Worm (Caenorhabditis elegans) whole organism, L1 larva: Measurements from ENCODE around the gene phdh-1.

ENCODE experiments used
- ceh-82 ChIP-seq, 3 experiments: fragments of 150-350 bp in 1 of 3; sonication (generic microtip) in 2 of 3; optimal IDR thresholded peaks; 2 replicates each; lab custom pipeline; 2014 to 2017; ENCODE audit warnings: missing biosample characterization in 3 of 3, missing genetic modification characterization in 3 of 3
- ces-1 ChIP-seq: fragments of 150-350 bp; optimal IDR thresholded peaks from 2 replicates; lab custom pipeline; 2014; ENCODE audit warnings: missing biosample characterization, missing genetic modification reagents, missing genetic modification characterization
- lin-13 ChIP-seq: fragments of 150-350 bp; optimal IDR thresholded peaks from 2 replicates; lab custom pipeline; 2014; ENCODE audit warnings: missing biosample characterization, missing genetic modification reagents, missing genetic modification characterization
- lin-35 ChIP-seq, 2 experiments: fragments of 150-350 bp; optimal IDR thresholded peaks; 2 replicates each; lab custom pipeline; 2014; ENCODE audit warnings: missing biosample characterization in 2 of 2, missing genetic modification characterization in 2 of 2, missing genetic modification reagents in 2 of 2
- mdl-1 ChIP-seq, 2 experiments: fragments of 150-350 bp; optimal IDR thresholded peaks; 2 replicates each; lab custom pipeline; 2014 to 2017; ENCODE audit warnings: missing biosample characterization in 2 of 2, missing genetic modification characterization in 2 of 2, inconsistent platforms in 1 of 2
- skn-1 ChIP-seq: fragments of 150-350 bp; optimal IDR thresholded peaks from 2 replicates; lab custom pipeline; 2014; ENCODE audit warnings: missing biosample characterization, missing genetic modification characterization
- snpc-4 ChIP-seq: fragments of 150-350 bp; optimal IDR thresholded peaks from 2 replicates; lab custom pipeline; 2014; ENCODE audit warnings: missing biosample characterization, missing genetic modification characterization
- sox-4 ChIP-seq: sonication (generic microtip); optimal IDR thresholded peaks from 2 replicates; lab custom pipeline; 2016; ENCODE audit warnings: missing genetic modification characterization, missing compliant biosample characterization
- unc-30 ChIP-seq: sonication (generic microtip); optimal IDR thresholded peaks from 2 replicates; lab custom pipeline; 2017; ENCODE audit warnings: missing biosample characterization, missing genetic modification characterization

- no peak for TF ChIP-seq unc-30
- TF ChIP-seq snpc-4 (tag; lab: Kevin White, UChicago) = no peak
- TF ChIP-seq mdl-1 (tag; optimal IDR thresholded peaks at IDR 0.05; lab: Kevin White, UChicago) = no peak
- TF ChIP-seq ces-1 (GFP tag; lab: Kevin White, UChicago) = no peak
- TF ChIP-seq skn-1 (tag; lab: Kevin White, UChicago) = no peak
- TF ChIP-seq ceh-82 (tag; optimal IDR thresholded peaks at IDR 0.05; lab: Kevin White, UChicago) = no peak
- TF ChIP-seq sox-4 (tag; lab: Kevin White, UChicago) = no peak
- TF ChIP-seq lin-35 (GFP tag; optimal IDR thresholded peaks at IDR 0.05; lab: Kevin White, UChicago) = peak in 1 of 2 experiments; percentile 15
- no peak for TF ChIP-seq lin-13 (GFP tag; lab: Kevin White, UChicago)
Measured at ce11 chrII:13611186-13611585, 27.1 kb downstream of the phdh-1 start, which contains the start of gene gst-24.
